Worm (Caenorhabditis elegans) whole organism, mixed stage, embryonic: Measurements from ENCODE around the gene T22C8.1.

Experiments used
- M03D4.4 ChIP-seq: sonication (generic microtip); optimal IDR thresholded peaks from 2 replicates; lab custom pipeline; 2017; ENCODE audit warnings: mild to moderate bottlenecking, missing genetic modification characterization, missing compliant biosample characterization
- bed-3 ChIP-seq: fragments of 200-800 bp; sonication (Bioruptor generic); optimal IDR thresholded peaks from 3 replicates; lab custom pipeline; 2018; ENCODE audit warnings: mild to moderate bottlenecking, missing genetic modification characterization, moderate library complexity, missing compliant biosample characterization
- blmp-1 ChIP-seq: fragments of 150-350 bp; optimal IDR thresholded peaks from 2 replicates; lab custom pipeline; 2014; ENCODE audit warnings: missing biosample characterization, missing genetic modification characterization
- ceh-43 ChIP-seq: fragments of 200-800 bp; sonication (Bioruptor generic); optimal IDR thresholded peaks from 2 replicates; lab custom pipeline; 2018; ENCODE audit warnings: mild to moderate bottlenecking, missing genetic modification characterization, moderate library complexity, missing compliant biosample characterization
- ceh-83 ChIP-seq: fragments of 200-800 bp; sonication (Bioruptor generic); optimal IDR thresholded peaks from 2 replicates; lab custom pipeline; 2018; ENCODE audit warnings: mild to moderate bottlenecking, missing genetic modification characterization, missing compliant biosample characterization
- ces-1 ChIP-seq: fragments of 150-350 bp; optimal IDR thresholded peaks from 2 replicates; lab custom pipeline; 2014; ENCODE audit warnings: missing biosample characterization, missing genetic modification reagents, missing genetic modification characterization
- cnd-1 ChIP-seq: fragments of 200-800 bp; sonication (Bioruptor generic); optimal IDR thresholded peaks from 2 replicates; lab custom pipeline; 2018; ENCODE audit warnings: mild to moderate bottlenecking, missing genetic modification characterization, missing compliant biosample characterization
- drap-1 ChIP-seq: fragments of 200-800 bp; sonication (Bioruptor generic); optimal IDR thresholded peaks from 3 replicates; lab custom pipeline; 2018; ENCODE audit warnings: mild to moderate bottlenecking, missing genetic modification characterization, missing compliant biosample characterization
- elt-1 ChIP-seq: sonication (generic microtip); optimal IDR thresholded peaks from 2 replicates; lab custom pipeline; 2017; ENCODE audit warnings: missing genetic modification characterization, mild to moderate bottlenecking, missing compliant biosample characterization, antibody characterized with exemption, moderate library complexity, borderline replicate concordance; ENCODE audit not compliant: insufficient read depth
- elt-3 ChIP-seq: fragments of 150-350 bp; optimal IDR thresholded peaks from 2 replicates; lab custom pipeline; 2014; ENCODE audit warnings: missing biosample characterization, missing genetic modification characterization
- flh-1 ChIP-seq: fragments of 200-800 bp; sonication (Bioruptor generic); optimal IDR thresholded peaks from 2 replicates; lab custom pipeline; 2018; ENCODE audit warnings: mild to moderate bottlenecking, missing genetic modification characterization, moderate library complexity, missing compliant biosample characterization
- ham-2 ChIP-seq: fragments of 200-800 bp; sonication (Bioruptor generic); optimal IDR thresholded peaks from 2 replicates; lab custom pipeline; 2018; ENCODE audit warnings: mild to moderate bottlenecking, missing genetic modification characterization, missing compliant biosample characterization
- hlh-1 ChIP-seq: fragments of 150-350 bp; optimal IDR thresholded peaks from 2 replicates; lab custom pipeline; 2014; ENCODE audit warnings: missing biosample characterization, missing genetic modification reagents, missing genetic modification characterization
- lin-13 ChIP-seq: fragments of 150-350 bp; optimal IDR thresholded peaks from 2 replicates; lab custom pipeline; 2014; ENCODE audit warnings: missing biosample characterization, missing genetic modification characterization
- lin-32 ChIP-seq: fragments of 200-800 bp; sonication (Bioruptor generic); optimal IDR thresholded peaks from 2 replicates; lab custom pipeline; 2018; ENCODE audit warnings: mild to moderate bottlenecking, missing genetic modification characterization, missing compliant biosample characterization
- mab-5 ChIP-seq: fragments of 150-350 bp; optimal IDR thresholded peaks from 2 replicates; lab custom pipeline; 2014; ENCODE audit warnings: missing biosample characterization, missing genetic modification characterization
- mep-1 ChIP-seq: fragments of 150-350 bp; optimal IDR thresholded peaks from 2 replicates; lab custom pipeline; 2017; ENCODE audit warnings: missing biosample characterization, missing genetic modification reagents, missing genetic modification characterization, inconsistent platforms
- mls-2 ChIP-seq: sonication (generic microtip); optimal IDR thresholded peaks from 2 replicates; lab custom pipeline; 2016; ENCODE audit warnings: mild to moderate bottlenecking, missing genetic modification characterization, moderate library complexity, missing compliant biosample characterization
- nhr-12 ChIP-seq: fragments of 150-350 bp; optimal IDR thresholded peaks from 2 replicates; lab custom pipeline; 2014; ENCODE audit warnings: missing biosample characterization, missing genetic modification characterization
- nhr-2 ChIP-seq: fragments of 150-350 bp; optimal IDR thresholded peaks from 2 replicates; lab custom pipeline; 2014; ENCODE audit warnings: missing biosample characterization, missing genetic modification characterization
- nhr-237 ChIP-seq: fragments of 150-350 bp; optimal IDR thresholded peaks from 2 replicates; lab custom pipeline; 2014; ENCODE audit warnings: missing biosample characterization, missing genetic modification characterization
- nhr-28 ChIP-seq: fragments of 150-350 bp; optimal IDR thresholded peaks from 2 replicates; lab custom pipeline; 2014; ENCODE audit warnings: missing biosample characterization, missing genetic modification characterization
- nhr-76 ChIP-seq: sonication (generic microtip); optimal IDR thresholded peaks from 2 replicates; lab custom pipeline; 2017; ENCODE audit warnings: missing biosample characterization, missing genetic modification characterization
- sem-2 ChIP-seq: fragments of 200-800 bp; sonication (Bioruptor generic); optimal IDR thresholded peaks from 2 replicates; lab custom pipeline; 2018; ENCODE audit warnings: mild to moderate bottlenecking, missing genetic modification characterization, missing compliant biosample characterization
- snpc-4 ChIP-seq: fragments of 150-350 bp; optimal IDR thresholded peaks from 2 replicates; lab custom pipeline; 2014; ENCODE audit warnings: missing biosample characterization, missing genetic modification characterization
- sptf-1 ChIP-seq: sonication (generic microtip); optimal IDR thresholded peaks from 2 replicates; lab custom pipeline; 2017; ENCODE audit warnings: mild to moderate bottlenecking, missing genetic modification characterization, moderate library complexity, missing compliant biosample characterization
- tbx-8 ChIP-seq: fragments of 200-800 bp; sonication (Bioruptor generic); optimal IDR thresholded peaks from 2 replicates; lab custom pipeline; 2018; ENCODE audit warnings: mild to moderate bottlenecking, missing genetic modification characterization, moderate library complexity, missing compliant biosample characterization
- unc-120 ChIP-seq: sonication (generic microtip); optimal IDR thresholded peaks from 2 replicates; lab custom pipeline; 2017; ENCODE audit warnings: missing genetic modification characterization, missing compliant biosample characterization; ENCODE audit not compliant: poor library complexity, severe bottlenecking
- unc-62 ChIP-seq: fragments of 150-350 bp; optimal IDR thresholded peaks from 2 replicates; lab custom pipeline; 2014; ENCODE audit warnings: missing biosample characterization, missing genetic modification reagents, missing genetic modification characterization

T22C8.1 gene

ce11 chrII:8585036-8585627, 27.4 kb upstream of the T22C8.1 start, which contains the start of gene F54C9.11:
TSS of gene F54C9.11 (minus strand) at chrII:8585086.
- TF ChIP-seq mep-1 (tag; lab: Kevin White, UChicago) (no peak), elt-3 (tag; lab: Kevin White, UChicago) (no peak)

ce11 chrII:8585921-8586320, 26.6 kb upstream of the T22C8.1 start:
- no peak for TF ChIP-seq ham-2 (GFP tag; lab: Kevin White, UChicago)
- no peak for TF ChIP-seq snpc-4 (tag; lab: Kevin White, UChicago)
- TF ChIP-seq unc-120: no peak
- no peak for TF ChIP-seq tbx-8
- TF ChIP-seq mab-5 (tag; lab: Kevin White, UChicago): no peak
- no peak for TF ChIP-seq M03D4.4
- TF ChIP-seq unc-62 (GFP tag; lab: Kevin White, UChicago): no peak

- TF ChIP-seq mep-1 (tag; lab: Kevin White, UChicago) (no peak), ces-1 (GFP tag; lab: Kevin White, UChicago) (peak; percentile 99), elt-1 (peak; percentile 43)
Measured at ce11 chrII:8587660-8588230, 24.8 kb upstream of the T22C8.1 start.

- TF ChIP-seq snpc-4 (tag; lab: Kevin White, UChicago) (no peak), ces-1 (GFP tag; lab: Kevin White, UChicago) (peak; percentile 93)
Measured at ce11 chrII:8588442-8588841, 24.1 kb upstream of the T22C8.1 start.

DNA sequence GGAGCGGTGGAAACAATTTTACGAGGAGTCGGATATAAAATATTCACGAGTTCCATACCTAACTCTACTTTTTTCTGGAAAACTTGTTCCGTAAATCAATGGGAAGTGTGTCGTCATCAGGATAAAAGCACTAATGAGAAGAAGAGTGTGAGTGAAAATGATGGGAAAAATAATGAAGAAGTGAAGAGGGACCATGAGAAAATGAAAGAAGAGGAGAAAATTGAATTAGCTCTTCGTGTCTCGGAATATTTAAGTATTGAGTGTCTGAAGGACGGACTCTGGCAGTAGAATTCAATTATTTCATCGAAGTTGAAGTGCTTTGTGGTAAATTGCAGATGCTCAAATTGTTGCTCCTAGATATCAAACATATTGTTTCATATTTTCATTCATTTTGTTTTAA, 23.3 kb upstream of the T22C8.1 start:
- no peak for TF ChIP-seq unc-62 (GFP tag; lab: Kevin White, UChicago)
- peak; percentile 100 for TF ChIP-seq ces-1 (GFP tag; lab: Kevin White, UChicago)

- no peak for TF ChIP-seq tbx-8
- TF ChIP-seq ceh-43 (GFP tag; lab: Kevin White, UChicago): no peak
- no peak for TF ChIP-seq M03D4.4
- TF ChIP-seq nhr-28 (tag; lab: Kevin White, UChicago): no peak
- no peak for TF ChIP-seq blmp-1 (tag; lab: Kevin White, UChicago)
- no peak for TF ChIP-seq lin-32 (GFP tag; lab: Kevin White, UChicago)
- TF ChIP-seq nhr-2 (tag; lab: Kevin White, UChicago): no peak
- no peak for TF ChIP-seq flh-1
- TF ChIP-seq ceh-83: no peak
- TF ChIP-seq cnd-1 (tag; lab: Kevin White, UChicago): no peak
- no peak for TF ChIP-seq hlh-1 (tag; lab: Kevin White, UChicago)
- TF ChIP-seq sem-2 (GFP tag; lab: Kevin White, UChicago): no peak
- no peak for TF ChIP-seq sptf-1 (tag; lab: Kevin White, UChicago)
- TF ChIP-seq elt-3 (tag; lab: Kevin White, UChicago): no peak
- TF ChIP-seq unc-120: no peak
- no peak for TF ChIP-seq mls-2 (tag; lab: Kevin White, UChicago)
- no peak for TF ChIP-seq drap-1 (GFP tag; lab: Kevin White, UChicago)
- TF ChIP-seq nhr-76 (tag; lab: Kevin White, UChicago): no peak
- no peak for TF ChIP-seq ces-1 (GFP tag; lab: Kevin White, UChicago)
Measured at ce11 chrII:8590684-8591083, 21.9 kb upstream of the T22C8.1 start, which contains the start of gene aptf-4. TSS of gene aptf-4 (plus strand) at chrII:8590984.

DNA sequence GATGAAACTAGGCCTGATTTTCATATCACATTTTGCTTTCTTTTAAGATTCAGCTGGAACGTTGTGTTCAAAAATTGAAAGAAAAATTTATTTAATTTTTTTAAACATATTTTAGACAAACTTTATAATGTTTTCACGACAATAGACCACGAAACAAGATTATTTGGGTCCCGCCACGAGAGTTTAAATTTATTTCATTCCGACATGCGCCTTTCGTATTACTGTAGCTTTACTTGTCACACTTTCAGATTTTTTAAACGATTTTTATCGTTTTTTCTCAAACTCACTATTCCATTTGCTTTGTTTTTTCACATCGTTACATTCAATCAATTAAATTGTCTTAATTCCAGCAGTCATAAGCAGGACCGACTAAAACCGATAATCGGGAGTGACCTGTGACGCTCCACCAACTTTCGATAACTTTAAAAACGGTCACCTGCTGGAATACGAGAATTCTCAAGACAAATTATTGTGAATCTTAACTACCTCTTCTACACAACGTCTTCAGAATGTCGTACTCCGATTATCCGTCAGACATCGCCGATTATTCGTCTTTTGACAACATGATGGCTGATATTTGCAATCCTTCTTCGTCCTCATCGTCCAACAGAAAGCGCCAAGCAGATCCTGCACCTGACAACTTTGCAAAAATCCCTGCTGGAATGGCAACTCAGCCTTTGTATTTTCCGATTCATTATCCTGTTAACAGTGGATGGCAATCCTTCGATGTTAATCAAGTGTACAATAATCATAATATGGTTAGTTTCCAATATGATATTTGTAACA, 18.5 kb upstream of the T22C8.1 start, which contains the start of gene aptf-3:
aptf-3 (plus strand) TSS at position 351 of the 786 bp plus-strand sequence.
- TF ChIP-seq lin-13 (tag; lab: Kevin White, UChicago): no peak
- no peak for TF ChIP-seq snpc-4 (tag; lab: Kevin White, UChicago)
- no peak for TF ChIP-seq nhr-76 (tag; lab: Kevin White, UChicago)
- TF ChIP-seq mab-5 (tag; lab: Kevin White, UChicago): no peak
- no peak for TF ChIP-seq ces-1 (GFP tag; lab: Kevin White, UChicago)
- no peak for TF ChIP-seq nhr-12
- TF ChIP-seq nhr-237 (tag; lab: Kevin White, UChicago): no peak
- no peak for TF ChIP-seq bed-3
- no peak for TF ChIP-seq flh-1
- TF ChIP-seq ceh-43 (GFP tag; lab: Kevin White, UChicago): no peak
- TF ChIP-seq ceh-83: no peak
